Worm (Caenorhabditis elegans) whole organism, young adult: ENCODE data around the gene ran-1.

Experiments
- B0035.1 ChIP-seq: sonication (generic microtip); optimal IDR thresholded peaks from 2 replicates; lab custom pipeline; 2016; ENCODE audit warnings: missing genetic modification characterization, mild to moderate bottlenecking, missing compliant biosample characterization, missing genotype, missing genetic modification reagents
- B0336.3 ChIP-seq: fragments of 200-800 bp; sonication (Bioruptor generic); IDR thresholded peaks from 2 replicates; pipeline ENCODE4 v1.3.6; 2022; ENCODE audit warnings: missing genetic modification characterization, missing compliant biosample characterization
- C17E4.6 ChIP-seq: fragments of 200-800 bp; sonication (Bioruptor generic); IDR thresholded peaks from 2 replicates; pipeline ENCODE4 v1.3.6; 2022; ENCODE audit warnings: missing genetic modification reagents, missing genetic modification characterization, missing compliant biosample characterization
- F22D6.2 ChIP-seq: sonication (generic microtip); optimal IDR thresholded peaks from 2 replicates; lab custom pipeline; 2016; ENCODE audit warnings: mild to moderate bottlenecking, missing genetic modification characterization, missing compliant biosample characterization
- F37B4.10 ChIP-seq: fragments of 200-800 bp; sonication (Bioruptor generic); IDR thresholded peaks from 2 replicates; pipeline ENCODE4 v1.3.6; 2022; ENCODE audit warnings: missing genetic modification characterization, missing compliant biosample characterization
- F52B5.7 ChIP-seq: sonication (generic microtip); optimal IDR thresholded peaks from 2 replicates; lab custom pipeline; 2016; ENCODE audit warnings: mild to moderate bottlenecking, missing genetic modification characterization, missing compliant biosample characterization
- F57C9.4 ChIP-seq: sonication (generic microtip); optimal IDR thresholded peaks from 2 replicates; lab custom pipeline; 2017; ENCODE audit warnings: mild to moderate bottlenecking, missing genetic modification characterization, missing compliant biosample characterization
- K11D2.4 ChIP-seq: fragments of 200-800 bp; sonication (Bioruptor generic); IDR thresholded peaks from 2 replicates; pipeline ENCODE4 v1.3.6; 2022; ENCODE audit warnings: missing genetic modification reagents, missing genetic modification characterization, missing compliant biosample characterization
- K12H6.12 ChIP-seq: fragments of 200-800 bp; sonication (Bioruptor generic); optimal IDR thresholded peaks from 2 replicates; lab custom pipeline; 2018; ENCODE audit warnings: mild to moderate bottlenecking, missing genetic modification characterization, missing compliant biosample characterization
- Y53G8AR.9 ChIP-seq: fragments of 200-800 bp; sonication (Bioruptor generic); conservative IDR thresholded peaks from 2 replicates; pipeline ENCODE4 v1.3.6; 2022; ENCODE audit warnings: missing genetic modification reagents, missing genetic modification characterization, missing compliant biosample characterization
- Y67H2A.10 ChIP-seq: fragments of 200-800 bp; sonication (Bioruptor generic); conservative IDR thresholded peaks from 2 replicates; pipeline ENCODE4 v1.3.6; 2022; ENCODE audit warnings: missing genetic modification reagents, missing genetic modification characterization, missing compliant biosample characterization
- Y95B8A.8 ChIP-seq: fragments of 200-800 bp; sonication (Bioruptor generic); IDR thresholded peaks from 2 replicates; pipeline ENCODE4 v1.3.6; 2022; ENCODE audit warnings: missing genetic modification reagents, missing genetic modification characterization, missing compliant biosample characterization
- ZK185.1 ChIP-seq: sonication (generic microtip); optimal IDR thresholded peaks from 2 replicates; lab custom pipeline; 2016; ENCODE audit warnings: mild to moderate bottlenecking, missing genetic modification characterization, missing compliant biosample characterization; ENCODE audit not compliant: poor library complexity, severe bottlenecking
- akir-1 ChIP-seq: fragments of 200-800 bp; sonication (Bioruptor generic); optimal IDR thresholded peaks from 2 replicates; lab custom pipeline; 2018; ENCODE audit warnings: mild to moderate bottlenecking, missing genetic modification characterization, moderate library complexity, missing compliant biosample characterization
- ama-1 ChIP-seq, 3 experiments: fragments of 150-350 bp in 1 of 3; sonication (generic microtip) in 2 of 3; optimal IDR thresholded peaks; 2 replicates each; lab custom pipeline; 2014 to 2018; ENCODE audit warnings: missing biosample characterization in 2 of 3, missing genetic modification characterization in 2 of 3, missing genetic modification reagents in 2 of 3
- athp-1 ChIP-seq: sonication (generic microtip); optimal IDR thresholded peaks from 2 replicates; lab custom pipeline; 2017; ENCODE audit warnings: mild to moderate bottlenecking, missing genetic modification characterization, missing compliant biosample characterization
- attf-6 ChIP-seq: fragments of 200-800 bp; sonication (Bioruptor generic); IDR thresholded peaks from 2 replicates; pipeline ENCODE4 v1.3.6; 2022; ENCODE audit warnings: missing genetic modification reagents, missing genetic modification characterization, missing compliant biosample characterization
- bed-2 ChIP-seq: fragments of 200-800 bp; sonication (Bioruptor generic); IDR thresholded peaks from 2 replicates; pipeline ENCODE4 v1.3.6; 2022; ENCODE audit warnings: missing genetic modification reagents, missing genetic modification characterization, missing compliant biosample characterization
- cebp-1 ChIP-seq, 2 experiments: fragments of 200-800 bp in 1 of 2; sonication (Bioruptor generic) in 1 of 2; sonication (generic microtip) in 1 of 2; IDR thresholded peaks in 1 of 2; optimal IDR thresholded peaks in 1 of 2; 2 replicates each; pipeline versions ENCODE4 v1.3.6 to Lab custom; 2017 to 2022; ENCODE audit warnings: missing compliant biosample characterization in 2 of 2, missing genetic modification characterization in 2 of 2, mild to moderate bottlenecking in 1 of 2, missing genetic modification reagents in 1 of 2, moderate library complexity in 1 of 2
- ceh-40 ChIP-seq: fragments of 200-800 bp; sonication (Bioruptor generic); IDR thresholded peaks from 2 replicates; pipeline ENCODE4 v1.3.6; 2022; ENCODE audit warnings: missing genetic modification characterization, missing compliant biosample characterization
- ceh-79 ChIP-seq: sonication (generic microtip); optimal IDR thresholded peaks from 2 replicates; lab custom pipeline; 2017; ENCODE audit warnings: mild to moderate bottlenecking, missing genetic modification characterization, missing compliant biosample characterization
- chd-7 ChIP-seq: sonication (generic microtip); optimal IDR thresholded peaks from 2 replicates; lab custom pipeline; 2016; ENCODE audit warnings: mild to moderate bottlenecking, missing genetic modification characterization, moderate library complexity, missing compliant biosample characterization
- die-1 ChIP-seq: sonication (generic microtip); optimal IDR thresholded peaks from 2 replicates; lab custom pipeline; 2016; ENCODE audit warnings: missing genotype, mild to moderate bottlenecking, missing genetic modification characterization, missing compliant biosample characterization
- dox-1 ChIP-seq: fragments of 200-800 bp; sonication (Bioruptor generic); IDR thresholded peaks from 2 replicates; pipeline ENCODE4 v1.3.6; 2022; ENCODE audit warnings: missing genetic modification reagents, missing genetic modification characterization, missing compliant biosample characterization
- efl-1 ChIP-seq: fragments of 150-350 bp; optimal IDR thresholded peaks from 2 replicates; lab custom pipeline; 2014; ENCODE audit warnings: missing biosample characterization, missing genetic modification reagents, missing genetic modification characterization
- egl-44 ChIP-seq: fragments of 200-800 bp; sonication (Bioruptor generic); IDR thresholded peaks from 2 replicates; pipeline ENCODE4 v1.3.6; 2022; ENCODE audit warnings: missing genetic modification reagents, missing genetic modification characterization, missing compliant biosample characterization
- gei-17 ChIP-seq: fragments of 200-800 bp; sonication (Bioruptor generic); optimal IDR thresholded peaks from 2 replicates; lab custom pipeline; 2018; ENCODE audit warnings: mild to moderate bottlenecking, missing genetic modification characterization, missing compliant biosample characterization
- hlh-12 ChIP-seq: sonication (generic microtip); optimal IDR thresholded peaks from 2 replicates; lab custom pipeline; 2016; ENCODE audit warnings: missing genetic modification characterization, missing compliant biosample characterization
- lsy-27 ChIP-seq: sonication (generic microtip); optimal IDR thresholded peaks from 2 replicates; lab custom pipeline; 2017; ENCODE audit warnings: missing genetic modification characterization, mild to moderate bottlenecking, missing compliant biosample characterization, antibody characterized with exemption, missing genotype, borderline replicate concordance; ENCODE audit not compliant: insufficient read depth
- madf-3 ChIP-seq: fragments of 200-800 bp; sonication (Bioruptor generic); IDR thresholded peaks from 2 replicates; pipeline ENCODE4 v1.3.6; 2022; ENCODE audit warnings: missing genetic modification reagents, missing genetic modification characterization, missing compliant biosample characterization
- madf-6 ChIP-seq: fragments of 200-800 bp; sonication (Bioruptor generic); IDR thresholded peaks from 2 replicates; pipeline ENCODE4 v1.3.6; 2022; ENCODE audit warnings: missing genetic modification reagents, missing genetic modification characterization, missing compliant biosample characterization
- mel-28 ChIP-seq: sonication (generic microtip); optimal IDR thresholded peaks from 2 replicates; lab custom pipeline; 2016; ENCODE audit warnings: borderline replicate concordance, mild to moderate bottlenecking, missing genetic modification characterization, missing compliant biosample characterization
- nhr-120 ChIP-seq: fragments of 200-800 bp; sonication (Bioruptor generic); IDR thresholded peaks from 2 replicates; pipeline ENCODE4 v1.3.6; 2022; ENCODE audit warnings: missing genetic modification characterization, missing compliant biosample characterization
- pbrm-1 ChIP-seq: fragments of 200-800 bp; sonication (Bioruptor generic); IDR thresholded peaks from 2 replicates; pipeline ENCODE4 v1.3.6; 2022; ENCODE audit warnings: missing genetic modification reagents, missing genetic modification characterization, missing compliant biosample characterization
- pha-4 ChIP-seq: fragments of 150-350 bp; sonication (generic microtip); optimal IDR thresholded peaks from 2 replicates; lab custom pipeline; 2014; ENCODE audit warnings: missing biosample characterization, missing genetic modification reagents, missing genetic modification characterization
- repo-1 ChIP-seq: sonication (generic microtip); optimal IDR thresholded peaks from 2 replicates; lab custom pipeline; 2017; ENCODE audit warnings: mild to moderate bottlenecking, missing genetic modification characterization, missing compliant biosample characterization
- snpc-1.3 ChIP-seq: sonication (generic microtip); optimal IDR thresholded peaks from 2 replicates; lab custom pipeline; 2017; ENCODE audit warnings: missing genetic modification characterization, mild to moderate bottlenecking, missing compliant biosample characterization, antibody characterized with exemption, moderate library complexity, missing genotype, missing genetic modification reagents; ENCODE audit not compliant: insufficient read depth
- snpc-3.4 ChIP-seq: sonication (generic microtip); optimal IDR thresholded peaks from 2 replicates; lab custom pipeline; 2017; ENCODE audit warnings: missing genetic modification characterization, mild to moderate bottlenecking, missing compliant biosample characterization, antibody characterized with exemption, moderate library complexity, missing genotype, missing genetic modification reagents
- xnd-1 ChIP-seq: sonication (generic microtip); optimal IDR thresholded peaks from 2 replicates; lab custom pipeline; 2016; ENCODE audit warnings: missing genotype, missing genetic modification reagents, missing genetic modification characterization, missing compliant biosample characterization
- zim-3 ChIP-seq: sonication (generic microtip); optimal IDR thresholded peaks from 2 replicates; lab custom pipeline; 2017; ENCODE audit warnings: mild to moderate bottlenecking, missing genetic modification characterization, moderate library complexity, missing compliant biosample characterization
- ztf-18 ChIP-seq: sonication (generic microtip); optimal IDR thresholded peaks from 2 replicates; lab custom pipeline; 2016; ENCODE audit warnings: missing genotype, mild to moderate bottlenecking, missing genetic modification characterization, missing compliant biosample characterization
- ztf-28 ChIP-seq: fragments of 200-800 bp; sonication (Bioruptor generic); IDR thresholded peaks from 2 replicates; pipeline ENCODE4 v1.3.6; 2022; ENCODE audit warnings: missing genetic modification reagents, missing genetic modification characterization, missing compliant biosample characterization

Gene ran-1

ce11 chrIII:10711192-10711673, 36.3 kb downstream of the ran-1 start, which contains the start of gene W09D10.5 (continued):
- TF ChIP-seq ztf-28 (GFP tag; lab: Robert Waterston, UW), result no peak
- TF ChIP-seq dox-1 (GFP tag; lab: Robert Waterston, UW), result peak; percentile 62; the same call in 1 of the 2 replicates
- TF ChIP-seq snpc-1.3, result no peak
- peak; percentile 56 for TF ChIP-seq mel-28 (tag; lab: Kevin White, UChicago)
- TF ChIP-seq akir-1, result no peak
- no peak for TF ChIP-seq madf-3 (GFP tag; lab: Robert Waterston, UW)
- peak; percentile 74 for TF ChIP-seq chd-7 (tag; lab: Kevin White, UChicago)
- peak; percentile 43; the same call in 1 of the 2 replicates for TF ChIP-seq cebp-1 (GFP tag; IDR thresholded peaks at IDR 0.05; lab: Robert Waterston, UW)
- peak; percentile 77 for TF ChIP-seq cebp-1 (tag; optimal IDR thresholded peaks at IDR 0.05; lab: Kevin White, UChicago)
- TF ChIP-seq gei-17, result peak; percentile 15
- TF ChIP-seq F37B4.10 (GFP tag; lab: Robert Waterston, UW), result 0 out of 2 replicates have a peak, but pooled peaks have one; percentile 14
- TF ChIP-seq B0336.3 (GFP tag; lab: Robert Waterston, UW), result peak; percentile 78
- no peak for TF ChIP-seq attf-6 (GFP tag; lab: Robert Waterston, UW)
- 0 out of 2 replicates have a peak, but pooled peaks have one; percentile 8 for TF ChIP-seq nhr-120 (GFP tag; lab: Robert Waterston, UW)
- TF ChIP-seq snpc-3.4 (tag; lab: Kevin White, UChicago), result no peak
- peak; percentile 70 for TF ChIP-seq repo-1 (tag; lab: Kevin White, UChicago)
- TF ChIP-seq F52B5.7, result peak; percentile 57
- no peak for TF ChIP-seq hlh-12 (tag; lab: Kevin White, UChicago)
- TF ChIP-seq zim-3 (tag; lab: Kevin White, UChicago), result peak; percentile 78
- TF ChIP-seq ceh-40 (GFP tag; lab: Robert Waterston, UW), result no peak
- peak; percentile 18 for TF ChIP-seq F57C9.4 (tag; lab: Kevin White, UChicago)
- no peak for TF ChIP-seq xnd-1
- TF ChIP-seq F22D6.2 (tag; lab: Kevin White, UChicago), result peak; percentile 2
- TF ChIP-seq die-1 (tag; lab: Kevin White, UChicago), result peak; percentile 26
- no peak for TF ChIP-seq efl-1 (GFP tag; lab: Kevin White, UChicago)
- TF ChIP-seq bed-2 (GFP tag; lab: Robert Waterston, UW), result no peak
- 0 out of 2 replicates have a peak, but pooled peaks have one; percentile 12 for TF ChIP-seq C17E4.6 (GFP tag; lab: Robert Waterston, UW)
- peak; percentile 53 for TF ChIP-seq athp-1 (tag; lab: Kevin White, UChicago)
- TF ChIP-seq K11D2.4, result peak; percentile 39; the same call in 1 of the 2 replicates
- TF ChIP-seq ZK185.1 (tag; lab: Kevin White, UChicago), result peak; percentile 27
- TF ChIP-seq pbrm-1 (GFP tag; lab: Robert Waterston, UW), result no peak
- peak; percentile 37 for TF ChIP-seq ceh-79
- TF ChIP-seq egl-44, result no peak
- TF ChIP-seq Y53G8AR.9 (GFP tag; lab: Robert Waterston, UW), result peak; percentile 42; the same call in 1 of the 2 replicates
- TF ChIP-seq Y95B8A.8 (GFP tag; lab: Robert Waterston, UW), result no peak
- peak; percentile 63 for TF ChIP-seq pha-4 (tag; lab: Kevin White, UChicago)
- TF ChIP-seq Y67H2A.10 (GFP tag; lab: Robert Waterston, UW), result 0 out of 2 replicates have a peak, but pooled peaks have one; percentile 27
- no peak for TF ChIP-seq lsy-27 (tag; lab: Kevin White, UChicago)
- peak; percentile 7 for TF ChIP-seq K12H6.12 (tag; lab: Kevin White, UChicago)
- TF ChIP-seq ztf-18, result peak; percentile 16
- peak; percentile 30; the same call in 1 of the 2 replicates for TF ChIP-seq madf-6 (GFP tag; lab: Robert Waterston, UW)
- peak; percentile 57 for TF ChIP-seq B0035.1 (tag; lab: Kevin White, UChicago)
- peak; percentile 82 for TF ChIP-seq ama-1 (optimal IDR thresholded peaks at IDR 0.05; lab: Kevin White, UChicago)
- no peak for TF ChIP-seq ama-1 (GFP tag; optimal IDR thresholded peaks at IDR 0.05; lab: Kevin White, UChicago)
